Worm (Caenorhabditis elegans): ENCODE data around the gene T27E4.5.

- no peak for TF ChIP-seq D2030.7 (GFP tag; IDR thresholded peaks at IDR 0.05)
- TF ChIP-seq F22D6.2 (tag; optimal IDR thresholded peaks at IDR 0.05): no peak
- TF ChIP-seq him-1 (tag; optimal IDR thresholded peaks at IDR 0.05): no peak
- no peak for TF ChIP-seq F57C9.4 (tag; optimal IDR thresholded peaks at IDR 0.05)
- no peak for TF ChIP-seq hsf-1 (GFP tag; IDR thresholded peaks at IDR 0.05)
- TF ChIP-seq mes-4 (tag; optimal IDR thresholded peaks at IDR 0.05): no peak
- TF ChIP-seq ceh-100 (GFP tag; IDR thresholded peaks at IDR 0.05): no peak
- TF ChIP-seq unc-62 (GFP tag; optimal IDR thresholded peaks at IDR 0.05): no peak
- no peak for TF ChIP-seq let-526 (GFP tag; IDR thresholded peaks at IDR 0.05)
- TF ChIP-seq ztf-3 (GFP tag; optimal IDR thresholded peaks at IDR 0.05): no peak
- no peak for TF ChIP-seq F37B4.10 (GFP tag; IDR thresholded peaks at IDR 0.05)
These were observed 39.3 kb downstream of the T27E4.5 start, which contains the start of gene C25E10.5 for ce11 chrV:9030248-9030647.

Measured in whole organism, young adult.